Fruit fly (Drosophila melanogaster) Kc167 (cell line): Measurements from ENCODE around the gene CG11454.

Source experiments
- Myc ChIP-seq: fragments of >200 bp; optimal IDR thresholded peaks from 2 replicates; lab custom pipeline; 2017; ENCODE audit warnings: missing external identifiers
- Sin3A ChIP-seq: fragments of >200 bp; optimal IDR thresholded peaks from 2 replicates; lab custom pipeline; 2018; ENCODE audit warnings: missing external identifiers
- insv ChIP-seq: fragments of >200 bp; optimal IDR thresholded peaks from 3 replicates; lab custom pipeline; 2018; ENCODE audit warnings: missing external identifiers

dm6 chr2L:168270-168901 is 25.3 kb downstream of the CG11454 start:
- TF ChIP-seq Sin3A (lab: Kevin White, UChicago) = no peak
- TF ChIP-seq insv (lab: Kevin White, UChicago) = no peak
- no peak for TF ChIP-seq Myc (lab: Kevin White, UChicago)
